Fruit fly (Drosophila melanogaster): ENCODE data around the gene CG9698.

The CG9698 gene

DNA sequence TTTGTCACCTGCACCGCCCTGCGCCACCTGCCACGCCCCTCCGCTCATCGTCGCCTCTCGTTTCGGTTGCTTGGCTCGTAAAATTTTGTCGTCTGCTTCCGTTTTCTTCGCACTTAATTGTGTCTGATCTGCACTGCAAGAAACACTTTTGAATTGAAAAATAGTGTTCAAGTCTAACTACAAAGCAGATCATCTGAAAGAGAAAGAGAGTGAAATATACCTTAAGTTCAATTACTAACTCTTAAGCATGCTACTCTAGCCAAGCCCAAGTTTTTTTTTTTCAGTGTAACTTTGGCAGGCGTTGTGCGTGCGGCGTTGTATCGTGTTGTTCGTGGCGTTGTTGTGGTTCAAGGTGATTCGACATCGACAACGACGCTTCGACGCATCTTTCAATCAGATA, 25.6 kb downstream of the CG9698 start (continued):
- TF ChIP-seq CG14965 (GFP tag; optimal IDR thresholded peaks at IDR 0.05; ENCODE audit: borderline replicate concordance) (peak; percentile 79), BEAF-32 (GFP tag; optimal IDR thresholded peaks at IDR 0.05) (no peak), zf30C (GFP tag; optimal IDR thresholded peaks at IDR 0.05) (peak; percentile 58), CG3995 (GFP tag; optimal IDR thresholded peaks at IDR 0.05) (peak; percentile 62), org-1 (GFP tag; optimal IDR thresholded peaks at IDR 0.05) (peak; percentile 93), CG10654 (GFP tag; optimal IDR thresholded peaks at IDR 0.05) (peak; percentile 93), en (GFP tag; optimal IDR thresholded peaks at IDR 0.05) (peak; percentile 90), tna (GFP tag; IDR thresholded peaks at IDR 0.05; ENCODE audit: partially characterized antibody) (no peak), h (optimal IDR thresholded peaks at IDR 0.05) (no peak), CG14441 (GFP tag; IDR thresholded peaks at IDR 0.05) (peak; percentile 95), Blimp-1 (GFP tag; optimal IDR thresholded peaks at IDR 0.05) (peak; percentile 89), HmgD (GFP tag; optimal IDR thresholded peaks at IDR 0.05) (peak; percentile 87), CG1792 (GFP tag; optimal IDR thresholded peaks at IDR 0.05) (peak; percentile 92), nau (GFP tag; optimal IDR thresholded peaks at IDR 0.05) (peak; percentile 83), pzg (GFP tag; optimal IDR thresholded peaks at IDR 0.05) (peak; percentile 16), CG16863 (GFP tag; optimal IDR thresholded peaks at IDR 0.05) (peak; percentile 92), CG9817 (tag; optimal IDR thresholded peaks at IDR 0.05) (peak; percentile 95), CG8478 (optimal IDR thresholded peaks at IDR 0.05) (no peak), crc (GFP tag; optimal IDR thresholded peaks at IDR 0.05) (peak; percentile 85), fd96Cb (tag; optimal IDR thresholded peaks at IDR 0.05) (peak; percentile 91), peb (GFP tag; IDR thresholded peaks at IDR 0.05) (peak; percentile 77), Nf-YB (GFP tag; optimal IDR thresholded peaks at IDR 0.05) (peak; percentile 55), bigmax (GFP tag; optimal IDR thresholded peaks at IDR 0.05) (no peak), gce (GFP tag; IDR thresholded peaks at IDR 0.05) (peak; percentile 88; the same call in 2 of the 3 replicates), danr (GFP tag; IDR thresholded peaks at IDR 0.05) (peak; percentile 83), nom (GFP tag; optimal IDR thresholded peaks at IDR 0.05) (no peak)

DNA sequence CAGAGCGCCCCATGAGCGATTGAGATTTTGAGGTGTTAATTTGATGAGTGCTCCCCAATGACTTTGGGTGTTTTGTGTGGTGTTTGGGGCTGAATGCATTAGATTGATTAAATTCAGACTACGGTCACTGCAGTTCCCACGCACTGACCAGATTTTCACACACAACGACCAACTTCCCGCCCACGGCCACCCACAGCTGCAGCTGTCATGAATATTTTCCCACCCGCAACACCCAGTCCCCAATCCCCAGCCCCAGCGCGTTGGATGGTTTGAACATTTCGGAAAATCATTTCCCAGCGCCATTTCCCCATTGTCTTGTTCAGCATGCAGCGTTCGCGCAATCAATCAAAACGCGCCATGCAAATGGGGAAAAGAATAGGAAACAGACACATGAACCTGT, 26.9 kb downstream of the CG9698 start:
- no peak for TF ChIP-seq NfI (GFP tag; optimal IDR thresholded peaks at IDR 0.05)
- TF ChIP-seq grau (tag; optimal IDR thresholded peaks at IDR 0.05) = no peak
- no peak for TF ChIP-seq gfzf (GFP tag; optimal IDR thresholded peaks at IDR 0.05)
- TF ChIP-seq Sin3A (optimal IDR thresholded peaks at IDR 0.05) = no peak
- TF ChIP-seq Gug (GFP tag; IDR thresholded peaks at IDR 0.05) = no peak
- TF ChIP-seq Sry-δ (GFP tag; optimal IDR thresholded peaks at IDR 0.05) = no peak
- no peak for TF ChIP-seq sna (GFP tag; IDR thresholded peaks at IDR 0.05; ENCODE audit: partially characterized antibody)
- TF ChIP-seq Jarid2 (GFP tag; optimal IDR thresholded peaks at IDR 0.05) = no peak
- TF ChIP-seq seq (GFP tag; IDR thresholded peaks at IDR 0.05) = no peak
- peak; percentile 94 for TF ChIP-seq sr (GFP tag; IDR thresholded peaks at IDR 0.05)
- peak; percentile 94 for TF ChIP-seq nau (GFP tag; optimal IDR thresholded peaks at IDR 0.05)
- TF ChIP-seq org-1 (GFP tag; optimal IDR thresholded peaks at IDR 0.05) = no peak
- TF ChIP-seq CG10565 (GFP tag; optimal IDR thresholded peaks at IDR 0.05) = no peak
- TF ChIP-seq dati (GFP tag; IDR thresholded peaks at IDR 0.05) = no peak
- TF ChIP-seq Atf-2 (GFP tag; optimal IDR thresholded peaks at IDR 0.05) = no peak
- peak; percentile 9 for TF ChIP-seq Sox102F (GFP tag; optimal IDR thresholded peaks at IDR 0.05)
- TF ChIP-seq zen2 (GFP tag; IDR thresholded peaks at IDR 0.05; ENCODE audit: partially characterized antibody) = no peak
- no peak for TF ChIP-seq Abd-B (GFP tag; optimal IDR thresholded peaks at IDR 0.05)

Measured in whole organism, embryonic.